Worm (Caenorhabditis elegans): ENCODE results near the gene B0238.9.

The B0238.9 gene

DNA sequence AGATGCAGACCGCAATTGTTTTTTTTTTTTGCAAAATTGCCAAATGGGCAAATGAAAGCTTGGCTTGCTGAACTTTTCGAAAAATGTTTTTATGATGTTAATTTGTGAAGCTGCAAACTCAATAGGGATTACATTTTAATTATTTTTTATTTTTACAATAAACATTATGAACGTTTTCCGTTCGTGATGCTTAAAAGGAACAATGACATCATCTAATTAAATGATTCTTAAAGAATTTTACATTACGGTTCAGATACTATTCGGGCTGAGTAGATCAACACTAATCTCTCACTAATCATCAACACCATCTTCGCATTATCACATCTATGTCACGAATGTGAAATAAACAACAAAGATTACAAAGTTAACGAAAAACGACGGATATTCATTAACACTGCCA, 34.6 kb upstream of the B0238.9 start, which contains the start of gene C10G8.3:
Gene C10G8.3 (plus strand): TSS at position 301 of the 400 bp plus-strand sequence.
- no peak for TF ChIP-seq drap-1 (GFP tag; optimal IDR thresholded peaks at IDR 0.05)
- no peak for TF ChIP-seq lsy-2 (tag; optimal IDR thresholded peaks at IDR 0.05)
- TF ChIP-seq mep-1 (tag; optimal IDR thresholded peaks at IDR 0.05), result no peak
- TF ChIP-seq lin-13 (tag; optimal IDR thresholded peaks at IDR 0.05), result no peak
- TF ChIP-seq nhr-2 (tag; optimal IDR thresholded peaks at IDR 0.05), result no peak
- no peak for TF ChIP-seq elt-3 (tag; optimal IDR thresholded peaks at IDR 0.05)
- no peak for TF ChIP-seq nhr-237 (tag; optimal IDR thresholded peaks at IDR 0.05)
- no peak for TF ChIP-seq nhr-76 (tag; optimal IDR thresholded peaks at IDR 0.05)

DNA sequence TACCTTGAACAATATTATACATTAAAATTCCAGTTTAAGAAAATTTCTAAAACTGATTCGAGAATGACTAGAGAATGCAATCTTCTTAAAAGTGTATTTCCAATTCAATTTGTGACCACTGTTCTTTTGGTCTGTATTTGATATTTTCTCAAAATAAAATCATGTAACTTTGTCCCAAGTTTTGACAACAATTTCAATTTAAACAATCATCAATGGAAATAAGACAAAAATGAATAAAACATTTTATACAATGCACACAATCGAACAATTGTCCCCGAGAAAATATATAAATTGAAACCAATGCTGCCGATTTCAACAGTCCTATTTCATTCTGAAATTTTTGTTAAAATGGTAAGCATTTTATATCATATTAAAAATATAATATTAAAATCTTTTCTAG, 33.7 kb upstream of the B0238.9 start, which contains the start of gene C10G8.4:
Gene C10G8.4 (plus strand): TSS at position 301 of the 400 bp plus-strand sequence.
- no peak for TF ChIP-seq nhr-28 (tag; optimal IDR thresholded peaks at IDR 0.05)
- TF ChIP-seq ces-1 (GFP tag; optimal IDR thresholded peaks at IDR 0.05), result no peak
- TF ChIP-seq ceh-39 (tag; optimal IDR thresholded peaks at IDR 0.05), result no peak
- TF ChIP-seq mls-2 (tag; optimal IDR thresholded peaks at IDR 0.05), result no peak
- TF ChIP-seq zip-8 (tag; optimal IDR thresholded peaks at IDR 0.05), result no peak
- no peak for TF ChIP-seq mep-1 (tag; optimal IDR thresholded peaks at IDR 0.05)
- TF ChIP-seq tbx-8 (GFP tag; optimal IDR thresholded peaks at IDR 0.05), result no peak
- no peak for TF ChIP-seq drap-1 (GFP tag; optimal IDR thresholded peaks at IDR 0.05)
- no peak for TF ChIP-seq unc-120 (tag; optimal IDR thresholded peaks at IDR 0.05; ENCODE audit: poor library complexity, severe bottlenecking)
- TF ChIP-seq nhr-76 (tag; optimal IDR thresholded peaks at IDR 0.05), result no peak
- TF ChIP-seq elt-1 (tag; optimal IDR thresholded peaks at IDR 0.05; ENCODE audit: borderline replicate concordance, insufficient read depth), result no peak
- no peak for TF ChIP-seq ham-2 (GFP tag; optimal IDR thresholded peaks at IDR 0.05)

DNA sequence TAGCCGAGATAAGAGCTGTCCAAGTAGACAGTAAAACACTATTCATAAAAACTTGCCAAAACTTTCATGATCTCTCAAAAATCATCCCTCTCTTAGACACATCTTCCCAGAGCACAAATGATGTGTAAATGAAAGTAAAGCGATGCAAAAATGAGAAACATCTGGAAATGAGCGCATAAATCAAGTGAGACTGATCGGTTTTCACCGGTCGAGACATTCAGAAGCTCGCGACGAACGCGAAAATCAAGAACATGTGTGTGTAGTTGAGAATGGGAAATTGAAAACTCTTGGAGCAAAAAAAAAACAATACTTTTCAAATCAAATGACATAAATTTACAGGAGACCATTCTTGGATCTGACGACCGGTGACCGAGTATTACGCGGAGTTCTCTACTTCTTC, 26.5 kb upstream of the B0238.9 start:
- TF ChIP-seq lin-32 (GFP tag; optimal IDR thresholded peaks at IDR 0.05), result no peak
- no peak for TF ChIP-seq nhr-2 (tag; optimal IDR thresholded peaks at IDR 0.05)
- TF ChIP-seq mls-2 (tag; optimal IDR thresholded peaks at IDR 0.05), result no peak
- no peak for TF ChIP-seq lin-13 (tag; optimal IDR thresholded peaks at IDR 0.05)
- TF ChIP-seq hlh-1 (tag; optimal IDR thresholded peaks at IDR 0.05), result no peak
- no peak for TF ChIP-seq ztf-11 (tag; optimal IDR thresholded peaks at IDR 0.05)
- no peak for TF ChIP-seq unc-62 (GFP tag; optimal IDR thresholded peaks at IDR 0.05)

DNA sequence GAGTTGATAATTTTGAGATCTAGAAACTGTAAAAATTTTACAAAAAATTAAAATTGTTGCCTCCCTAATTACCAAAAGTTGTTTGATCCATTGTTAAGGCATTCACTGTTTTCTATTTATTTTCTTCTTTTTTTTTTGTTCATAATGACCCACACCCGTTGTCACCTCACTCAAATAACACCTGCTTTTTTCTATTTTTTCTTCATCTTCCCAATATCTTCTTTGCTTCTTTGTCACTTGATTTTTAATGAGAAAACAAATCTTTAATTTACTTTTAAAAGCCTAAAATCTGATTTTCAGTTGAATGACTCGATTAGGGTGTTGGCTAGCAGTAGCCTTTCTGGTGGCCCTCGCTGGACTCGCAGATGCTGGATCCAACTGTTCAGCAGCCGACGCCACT, 25.5 kb upstream of the B0238.9 start, which contains the start of gene ncx-2:
Gene ncx-2 (plus strand): TSS at position 301 of the 400 bp plus-strand sequence.
- TF ChIP-seq elt-1 (tag; optimal IDR thresholded peaks at IDR 0.05; ENCODE audit: borderline replicate concordance, insufficient read depth) (no peak), lin-13 (tag; optimal IDR thresholded peaks at IDR 0.05) (no peak), unc-62 (GFP tag; optimal IDR thresholded peaks at IDR 0.05) (no peak), lsy-2 (tag; optimal IDR thresholded peaks at IDR 0.05) (no peak), elt-3 (tag; optimal IDR thresholded peaks at IDR 0.05) (no peak), tbx-8 (GFP tag; optimal IDR thresholded peaks at IDR 0.05) (no peak), mab-5 (tag; optimal IDR thresholded peaks at IDR 0.05) (no peak), mep-1 (tag; optimal IDR thresholded peaks at IDR 0.05) (no peak), ceh-39 (tag; optimal IDR thresholded peaks at IDR 0.05) (no peak), zip-8 (tag; optimal IDR thresholded peaks at IDR 0.05) (no peak), ces-1 (GFP tag; optimal IDR thresholded peaks at IDR 0.05) (no peak), bed-3 (GFP tag; optimal IDR thresholded peaks at IDR 0.05) (no peak), sem-2 (GFP tag; optimal IDR thresholded peaks at IDR 0.05) (no peak), hlh-1 (tag; optimal IDR thresholded peaks at IDR 0.05) (no peak), blmp-1 (tag; optimal IDR thresholded peaks at IDR 0.05) (no peak), sptf-1 (tag; optimal IDR thresholded peaks at IDR 0.05) (no peak), nhr-237 (tag; optimal IDR thresholded peaks at IDR 0.05) (no peak), nhr-28 (tag; optimal IDR thresholded peaks at IDR 0.05) (no peak), unc-39 (tag; optimal IDR thresholded peaks at IDR 0.05) (no peak), unc-120 (tag; optimal IDR thresholded peaks at IDR 0.05; ENCODE audit: poor library complexity, severe bottlenecking) (no peak)

DNA sequence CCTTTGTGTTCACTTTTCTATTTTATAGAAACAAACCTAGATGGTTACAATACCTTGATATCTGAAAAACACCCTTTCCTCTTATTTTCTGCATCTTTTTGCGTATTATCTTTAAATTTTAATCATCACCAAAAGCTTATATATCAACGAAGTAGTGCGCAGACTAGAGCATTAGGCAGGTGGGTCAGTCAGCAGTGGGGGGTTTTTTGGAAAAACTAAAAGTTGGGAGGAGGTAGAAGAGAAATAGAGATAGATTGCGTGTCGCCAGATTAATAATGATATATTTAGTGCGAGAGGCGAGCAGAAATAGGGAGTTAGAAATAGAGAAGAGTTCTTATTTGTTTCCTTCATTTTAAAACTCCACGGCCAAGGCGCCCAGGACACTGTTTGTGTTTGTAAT, 23.3 kb upstream of the B0238.9 start:
- TF ChIP-seq sem-2 (GFP tag; optimal IDR thresholded peaks at IDR 0.05) (no peak), nhr-76 (tag; optimal IDR thresholded peaks at IDR 0.05) (no peak), ztf-11 (tag; optimal IDR thresholded peaks at IDR 0.05) (no peak), nhr-2 (tag; optimal IDR thresholded peaks at IDR 0.05) (no peak), ces-1 (GFP tag; optimal IDR thresholded peaks at IDR 0.05) (no peak), mls-2 (tag; optimal IDR thresholded peaks at IDR 0.05) (no peak), unc-62 (GFP tag; optimal IDR thresholded peaks at IDR 0.05) (no peak), pha-4 (tag; optimal IDR thresholded peaks at IDR 0.05) (no peak), elt-1 (tag; optimal IDR thresholded peaks at IDR 0.05; ENCODE audit: borderline replicate concordance, insufficient read depth) (no peak), lsy-2 (tag; optimal IDR thresholded peaks at IDR 0.05) (no peak), ham-2 (GFP tag; optimal IDR thresholded peaks at IDR 0.05) (no peak), unc-39 (tag; optimal IDR thresholded peaks at IDR 0.05) (no peak), M03D4.4 (tag; optimal IDR thresholded peaks at IDR 0.05) (no peak), lin-32 (GFP tag; optimal IDR thresholded peaks at IDR 0.05) (no peak), lin-13 (tag; optimal IDR thresholded peaks at IDR 0.05) (no peak)

Measured in whole organism, mixed stage, embryonic.